Worm (Caenorhabditis elegans) whole organism, L1 larva: Measurements from ENCODE around the gene str-193.
A peak's percentile ranks its signal among the peaks of the same experiment; 100 is the strongest.

Experiments used
- C04F5.9 ChIP-seq: sonication (generic microtip); optimal IDR thresholded peaks from 2 replicates; lab custom pipeline; 2016; ENCODE audit warnings: missing genetic modification characterization, missing compliant biosample characterization
- C34B4.2 ChIP-seq: sonication (generic microtip); optimal IDR thresholded peaks from 2 replicates; lab custom pipeline; 2017; ENCODE audit warnings: mild to moderate bottlenecking, missing genetic modification characterization, missing compliant biosample characterization
- ceh-82 ChIP-seq, 3 experiments: fragments of 150-350 bp in 1 of 3; sonication (generic microtip) in 2 of 3; optimal IDR thresholded peaks; 2 replicates each; lab custom pipeline; 2014 to 2017; ENCODE audit warnings: missing biosample characterization in 3 of 3, missing genetic modification characterization in 3 of 3
- ceh-88 ChIP-seq: fragments of 200-800 bp; sonication (Bioruptor generic); IDR thresholded peaks from 2 replicates; pipeline ENCODE4 v1.3.6; 2022; ENCODE audit warnings: missing genetic modification characterization, missing compliant biosample characterization
- efl-1 ChIP-seq, 4 experiments: fragments of 150-350 bp; optimal IDR thresholded peaks in 3 of 4; peaks in 1 of 4; 1 replicate in 1 of 4; 2 replicates in 3 of 4; lab custom pipeline; 2014; ENCODE audit warnings: missing biosample characterization in 2 of 4, missing genetic modification characterization in 2 of 4, missing genetic modification reagents in 2 of 4
- efl-3 ChIP-seq: fragments of 200-800 bp; sonication (Bioruptor generic); optimal IDR thresholded peaks from 2 replicates; lab custom pipeline; 2018; ENCODE audit warnings: mild to moderate bottlenecking, missing genetic modification characterization, missing compliant biosample characterization
- egl-13 ChIP-seq: sonication (generic microtip); optimal IDR thresholded peaks from 2 replicates; lab custom pipeline; 2016; ENCODE audit warnings: missing genotype, missing genetic modification reagents, missing genetic modification characterization, missing compliant biosample characterization
- elt-2 ChIP-seq: sonication (generic microtip); optimal IDR thresholded peaks from 2 replicates; lab custom pipeline; 2016; ENCODE audit warnings: missing genetic modification characterization, mild to moderate bottlenecking, inconsistent platforms, missing compliant biosample characterization, missing genetic modification reagents
- elt-3 ChIP-seq, 6 experiments: fragments of 150-350 bp in 1 of 6; sonication (generic microtip); optimal IDR thresholded peaks; 2 replicates each; lab custom pipeline; 2017 to 2018; ENCODE audit warnings: missing biosample characterization in 6 of 6, missing genetic modification characterization in 6 of 6, inconsistent platforms in 1 of 6
- fkh-8 ChIP-seq: sonication (generic microtip); optimal IDR thresholded peaks from 2 replicates; lab custom pipeline; 2016; ENCODE audit warnings: mild to moderate bottlenecking, missing genetic modification characterization, missing compliant biosample characterization
- fos-1 ChIP-seq: fragments of 150-350 bp; optimal IDR thresholded peaks from 2 replicates; lab custom pipeline; 2014; ENCODE audit warnings: missing biosample characterization, missing genetic modification characterization
- grh-1 ChIP-seq: fragments of 200-800 bp; sonication (Bioruptor generic); IDR thresholded peaks from 2 replicates; pipeline ENCODE4 v1.3.6; 2022; ENCODE audit warnings: missing genetic modification reagents, missing genetic modification characterization, missing compliant biosample characterization
- hlh-17 ChIP-seq: fragments of 200-800 bp; sonication (Bioruptor generic); optimal IDR thresholded peaks from 2 replicates; lab custom pipeline; 2018; ENCODE audit warnings: missing genetic modification characterization, mild to moderate bottlenecking, missing compliant biosample characterization, moderate library complexity, borderline replicate concordance
- irx-1 ChIP-seq: sonication (generic microtip); optimal IDR thresholded peaks from 2 replicates; lab custom pipeline; 2016; ENCODE audit warnings: missing genetic modification characterization, missing compliant biosample characterization
- isw-1 ChIP-seq: fragments of 200-800 bp; sonication (Bioruptor generic); IDR thresholded peaks from 2 replicates; pipeline ENCODE4 v1.3.6; 2022; ENCODE audit warnings: missing genetic modification characterization, missing compliant biosample characterization
- lin-14 ChIP-seq: fragments of 200-800 bp; sonication (Bioruptor generic); optimal IDR thresholded peaks from 2 replicates; lab custom pipeline; 2018; ENCODE audit warnings: mild to moderate bottlenecking, missing genetic modification characterization, moderate library complexity, missing compliant biosample characterization
- lin-35 ChIP-seq, 2 experiments: fragments of 150-350 bp; optimal IDR thresholded peaks; 2 replicates each; lab custom pipeline; 2014; ENCODE audit warnings: missing biosample characterization in 2 of 2, missing genetic modification characterization in 2 of 2, missing genetic modification reagents in 2 of 2
- lin-39 ChIP-seq: fragments of 150-350 bp; optimal IDR thresholded peaks from 2 replicates; lab custom pipeline; 2014; ENCODE audit warnings: missing biosample characterization, missing genetic modification reagents, missing genetic modification characterization
- lir-3 ChIP-seq: sonication (generic microtip); optimal IDR thresholded peaks from 2 replicates; lab custom pipeline; 2016; ENCODE audit warnings: mild to moderate bottlenecking, missing genetic modification characterization, moderate library complexity, missing compliant biosample characterization; ENCODE audit not compliant: poor library complexity
- lsy-2 ChIP-seq, 2 experiments: fragments of 150-350 bp; optimal IDR thresholded peaks; 2 replicates each; lab custom pipeline; 2014; ENCODE audit warnings: missing biosample characterization in 2 of 2, missing genetic modification characterization in 2 of 2
- mab-9 ChIP-seq: fragments of 200-800 bp; sonication (Bioruptor generic); IDR thresholded peaks from 2 replicates; pipeline ENCODE4 v1.3.6; 2022; ENCODE audit warnings: missing genetic modification reagents, missing genetic modification characterization, missing compliant biosample characterization
- mdl-1 ChIP-seq, 2 experiments: fragments of 150-350 bp; optimal IDR thresholded peaks; 2 replicates each; lab custom pipeline; 2014 to 2017; ENCODE audit warnings: missing biosample characterization in 2 of 2, missing genetic modification characterization in 2 of 2, inconsistent platforms in 1 of 2
- mep-1 ChIP-seq: fragments of 150-350 bp; optimal IDR thresholded peaks from 2 replicates; lab custom pipeline; 2014; ENCODE audit warnings: missing biosample characterization, missing genetic modification characterization
- nhr-11 ChIP-seq: fragments of 150-350 bp; optimal IDR thresholded peaks from 2 replicates; lab custom pipeline; 2014; ENCODE audit warnings: missing biosample characterization, missing genetic modification characterization
- nhr-12 ChIP-seq: sonication (generic microtip); optimal IDR thresholded peaks from 2 replicates; lab custom pipeline; 2017; ENCODE audit warnings: missing biosample characterization, missing genetic modification characterization
- nhr-20 ChIP-seq: sonication (generic microtip); optimal IDR thresholded peaks from 2 replicates; lab custom pipeline; 2016; ENCODE audit warnings: mild to moderate bottlenecking, missing genetic modification characterization, missing compliant biosample characterization
- nhr-28 ChIP-seq: fragments of 150-350 bp; optimal IDR thresholded peaks from 2 replicates; lab custom pipeline; 2014; ENCODE audit warnings: missing biosample characterization, missing genetic modification characterization
- nhr-77 ChIP-seq: fragments of 150-350 bp; optimal IDR thresholded peaks from 2 replicates; lab custom pipeline; 2014; ENCODE audit warnings: missing biosample characterization, missing genetic modification characterization
- nhr-84 ChIP-seq: sonication (generic microtip); optimal IDR thresholded peaks from 2 replicates; lab custom pipeline; 2017; ENCODE audit warnings: missing biosample characterization, missing genetic modification characterization
- nhr-85 ChIP-seq: sonication (generic microtip); peaks from one replicate; lab custom pipeline; 2016; ENCODE audit warnings: missing genetic modification characterization, inconsistent platforms, missing compliant biosample characterization
- nhr-90 ChIP-seq: sonication (generic microtip); optimal IDR thresholded peaks from 2 replicates; lab custom pipeline; 2016; ENCODE audit warnings: mild to moderate bottlenecking, missing genetic modification characterization, missing compliant biosample characterization; ENCODE audit not compliant: poor library complexity
- pag-3 ChIP-seq: sonication (generic microtip); optimal IDR thresholded peaks from 2 replicates; lab custom pipeline; 2017; ENCODE audit warnings: missing genetic modification characterization, mild to moderate bottlenecking, missing compliant biosample characterization, antibody characterized with exemption, borderline replicate concordance; ENCODE audit not compliant: insufficient read depth
- pax-3 ChIP-seq: fragments of 200-800 bp; sonication (Bioruptor generic); optimal IDR thresholded peaks from 2 replicates; lab custom pipeline; 2018; ENCODE audit warnings: mild to moderate bottlenecking, missing genetic modification characterization, moderate library complexity, missing compliant biosample characterization
- pqm-1 ChIP-seq: sonication (generic microtip); optimal IDR thresholded peaks from 3 replicates; lab custom pipeline; 2017; ENCODE audit warnings: missing biosample characterization, missing genetic modification characterization
- sox-4 ChIP-seq: sonication (generic microtip); optimal IDR thresholded peaks from 2 replicates; lab custom pipeline; 2016; ENCODE audit warnings: missing genetic modification characterization, missing compliant biosample characterization
- sptf-1 ChIP-seq: fragments of 150-350 bp; optimal IDR thresholded peaks from 2 replicates; lab custom pipeline; 2014; ENCODE audit warnings: missing biosample characterization, missing genetic modification characterization
- sup-37 ChIP-seq: fragments of 200-800 bp; sonication (Bioruptor generic); optimal IDR thresholded peaks from 2 replicates; lab custom pipeline; 2018; ENCODE audit warnings: mild to moderate bottlenecking, missing genetic modification characterization, missing compliant biosample characterization
- swsn-7 ChIP-seq: sonication (generic microtip); optimal IDR thresholded peaks from 2 replicates; lab custom pipeline; 2016; ENCODE audit warnings: missing genetic modification characterization, missing compliant biosample characterization
- unc-62 ChIP-seq: fragments of 150-350 bp; optimal IDR thresholded peaks from 2 replicates; lab custom pipeline; 2014; ENCODE audit warnings: missing biosample characterization, missing genetic modification reagents, missing genetic modification characterization
- unc-86 ChIP-seq: sonication (generic microtip); optimal IDR thresholded peaks from 2 replicates; lab custom pipeline; 2016; ENCODE audit warnings: missing genetic modification characterization, missing compliant biosample characterization
- zag-1 ChIP-seq: fragments of 150-350 bp; optimal IDR thresholded peaks from 2 replicates; lab custom pipeline; 2014; ENCODE audit warnings: missing biosample characterization, missing genetic modification characterization
- ztf-4 ChIP-seq: fragments of 150-350 bp; optimal IDR thresholded peaks from 2 replicates; lab custom pipeline; 2014; ENCODE audit warnings: missing biosample characterization, missing genetic modification characterization

Gene str-193

ce11 chrV:9855920-9856852 is 34.6 kb upstream of the str-193 start (continued):
- TF ChIP-seq sup-37 (no peak), nhr-12 (tag; lab: Kevin White, UChicago) (no peak), irx-1 (tag; lab: Kevin White, UChicago) (peak; percentile 8), nhr-85 (tag; lab: Kevin White, UChicago) (peak; percentile 66), egl-13 (tag; lab: Kevin White, UChicago) (no peak), nhr-84 (tag; lab: Kevin White, UChicago) (no peak), pax-3 (tag; lab: Kevin White, UChicago) (no peak), nhr-28 (no peak), pqm-1 (tag; lab: Kevin White, UChicago) (no peak), fkh-8 (tag; lab: Kevin White, UChicago) (peak; percentile 31), unc-62 (GFP tag; lab: Kevin White, UChicago) (no peak), unc-86 (no peak), lir-3 (no peak), swsn-7 (tag; lab: Kevin White, UChicago) (peak; percentile 45), pag-3 (tag; lab: Kevin White, UChicago) (no peak), ztf-4 (tag; lab: Kevin White, UChicago) (no peak), lin-39 (tag; lab: Kevin White, UChicago) (no peak), fos-1 (tag; lab: Kevin White, UChicago) (no peak), nhr-11 (tag; lab: Kevin White, UChicago) (no peak), C34B4.2 (tag; lab: Kevin White, UChicago) (no peak), lin-14 (GFP tag; lab: Kevin White, UChicago) (peak; percentile 83), mab-9 (GFP tag; lab: Robert Waterston, UW) (no peak), nhr-20 (tag; lab: Kevin White, UChicago) (peak; percentile 56), ceh-88 (no peak), elt-3 (tag; optimal IDR thresholded peaks at IDR 0.05; lab: Kevin White, UChicago) (peak in 1 of 6 experiments; percentile 25), C04F5.9 (tag; lab: Kevin White, UChicago) (no peak), efl-3 (GFP tag; lab: Kevin White, UChicago) (no peak), elt-2 (tag; lab: Kevin White, UChicago) (no peak), sptf-1 (tag; lab: Kevin White, UChicago) (no peak), mdl-1 (tag; optimal IDR thresholded peaks at IDR 0.05; lab: Kevin White, UChicago) (peak in 1 of 2 experiments; percentile 32)

- TF ChIP-seq zag-1: no peak
- TF ChIP-seq pag-3 (tag; lab: Kevin White, UChicago): no peak
- no peak for TF ChIP-seq nhr-90
- TF ChIP-seq mep-1 (tag; lab: Kevin White, UChicago): peak; percentile 6
- TF ChIP-seq lir-3: no peak
- TF ChIP-seq fos-1 (tag; lab: Kevin White, UChicago): no peak
- peak in 1 of 2 experiments; percentile 12 for TF ChIP-seq lsy-2 (tag; optimal IDR thresholded peaks at IDR 0.05; lab: Kevin White, UChicago)
- no peak for TF ChIP-seq sox-4
- TF ChIP-seq hlh-17 (GFP tag; lab: Kevin White, UChicago): no peak
- no peak for TF ChIP-seq pqm-1 (tag; lab: Kevin White, UChicago)
- peak in 1 of 2 experiments; percentile 4 for TF ChIP-seq lin-35 (GFP tag; optimal IDR thresholded peaks at IDR 0.05; lab: Kevin White, UChicago)
- peak in 1 of 2 experiments; percentile 1 for TF ChIP-seq efl-1 (optimal IDR thresholded peaks at IDR 0.05; lab: Kevin White, UChicago)
- TF ChIP-seq efl-1 (GFP tag; optimal IDR thresholded peaks at IDR 0.05 in 1 of 2; lab: Kevin White, UChicago): no peak
- no peak for TF ChIP-seq nhr-20 (tag; lab: Kevin White, UChicago)
- peak; percentile 67 for TF ChIP-seq lin-14 (GFP tag; lab: Kevin White, UChicago)
- peak in 1 of 3 experiments; percentile 19 for TF ChIP-seq ceh-82 (tag; optimal IDR thresholded peaks at IDR 0.05; lab: Kevin White, UChicago)
- TF ChIP-seq isw-1 (GFP tag; lab: Robert Waterston, UW): no peak
- no peak for TF ChIP-seq grh-1 (GFP tag; lab: Robert Waterston, UW)
- TF ChIP-seq nhr-77 (tag; lab: Kevin White, UChicago): no peak
Measured at ce11 chrV:9853801-9854200, 32.2 kb upstream of the str-193 start.
